Fruit fly (Drosophila melanogaster) whole organism, embryonic: ENCODE results near the gene CG4854.

Experiments
- CG1024 ChIP-seq: fragments of 200-800 bp; sonication (Bioruptor generic); IDR thresholded peaks from 2 replicates; pipeline ENCODE4 v1.3.6; 2022; ENCODE audit warnings: missing biosample characterization, missing genetic modification characterization
- CG10979 ChIP-seq: fragments of 200-800 bp; sonication (Bioruptor generic); optimal IDR thresholded peaks from 2 replicates; lab custom pipeline; 2018; ENCODE audit warnings: missing biosample characterization, mild to moderate bottlenecking, missing genetic modification characterization, moderate library complexity
- CG8290 ChIP-seq, 3 experiments: fragments of 200-800 bp; sonication (Bioruptor generic); optimal IDR thresholded peaks; 2 replicates each; lab custom pipeline; 2016 to 2019; ENCODE audit warnings: missing biosample characterization in 3 of 3, missing genetic modification characterization in 3 of 3, mild to moderate bottlenecking in 2 of 3, moderate library complexity in 1 of 3
- ash1 ChIP-seq: fragments of 200-800 bp; sonication (Bioruptor generic); optimal IDR thresholded peaks from 2 replicates; lab custom pipeline; 2018; ENCODE audit warnings: missing biosample characterization, mild to moderate bottlenecking, missing genetic modification characterization
- chif ChIP-seq, 2 experiments: fragments of 200-800 bp; sonication (Bioruptor generic); optimal IDR thresholded peaks; 3 replicates each; lab custom pipeline; 2016; ENCODE audit warnings: missing biosample characterization in 2 of 2, missing genetic modification characterization in 2 of 2
- hbn ChIP-seq: fragments of 200-800 bp; sonication (Bioruptor generic); IDR thresholded peaks from 2 replicates; pipeline ENCODE4 v1.3.6; 2022; ENCODE audit warnings: missing biosample characterization, missing genetic modification characterization; ENCODE audit not compliant: partially characterized antibody
- peb ChIP-seq: fragments of 200-800 bp; sonication (Bioruptor generic); IDR thresholded peaks from 2 replicates; pipeline ENCODE4 v1.3.6; 2022; ENCODE audit warnings: missing biosample characterization, missing genetic modification characterization
- yki ChIP-seq: fragments of >200 bp; optimal IDR thresholded peaks from 3 replicates; lab custom pipeline; 2018

DNA sequence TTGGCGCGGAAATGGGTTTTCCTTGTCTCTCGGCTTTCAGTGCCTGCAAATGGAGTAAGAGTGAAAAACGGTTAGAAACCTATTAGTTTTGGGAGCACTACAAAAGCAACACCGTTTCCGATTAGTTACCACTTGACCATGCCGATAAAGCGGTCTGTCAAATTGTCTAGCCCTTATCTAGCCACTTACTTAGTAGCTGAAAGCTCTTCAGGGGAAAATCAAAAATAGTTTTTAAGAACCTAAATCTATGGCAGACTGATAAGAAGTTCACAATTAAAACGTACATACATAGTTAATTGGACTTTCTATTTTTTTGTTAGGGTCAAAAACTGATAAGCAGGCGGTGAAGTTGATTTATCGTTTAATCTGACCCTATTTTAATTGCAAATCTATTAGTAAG is 21.2 kb upstream of the CG4854 start:
- TF ChIP-seq chif (GFP tag; optimal IDR thresholded peaks at IDR 0.05; lab: Kevin White, UChicago) (no peak), yki (lab: Kevin White, UChicago) (no peak), ash1 (GFP tag; lab: Kevin White, UChicago) (no peak), CG1024 (GFP tag; lab: Robert Waterston, UW) (no peak), hbn (GFP tag; lab: Robert Waterston, UW) (no peak), peb (GFP tag; lab: Robert Waterston, UW) (no peak), CG10979 (tag; lab: Kevin White, UChicago) (no peak), CG8290 (GFP tag; optimal IDR thresholded peaks at IDR 0.05; lab: Kevin White, UChicago) (no peak), CG8290 (tag; optimal IDR thresholded peaks at IDR 0.05; lab: Kevin White, UChicago) (no peak)
